Fruit fly (Drosophila melanogaster): ENCODE measurements around the gene Lsd-2.

Lsd-2 gene

dm6 chrX:15042499-15042898, 33.5 kb downstream of the Lsd-2 start:
- TF ChIP-seq Atf3 (GFP tag; optimal IDR thresholded peaks at IDR 0.05) (no peak), Drgx (GFP tag; IDR thresholded peaks at IDR 0.05) (peak; percentile 54), CG12219 (GFP tag; optimal IDR thresholded peaks at IDR 0.05) (no peak), HHEX (GFP tag; optimal IDR thresholded peaks at IDR 0.05) (no peak)

DNA sequence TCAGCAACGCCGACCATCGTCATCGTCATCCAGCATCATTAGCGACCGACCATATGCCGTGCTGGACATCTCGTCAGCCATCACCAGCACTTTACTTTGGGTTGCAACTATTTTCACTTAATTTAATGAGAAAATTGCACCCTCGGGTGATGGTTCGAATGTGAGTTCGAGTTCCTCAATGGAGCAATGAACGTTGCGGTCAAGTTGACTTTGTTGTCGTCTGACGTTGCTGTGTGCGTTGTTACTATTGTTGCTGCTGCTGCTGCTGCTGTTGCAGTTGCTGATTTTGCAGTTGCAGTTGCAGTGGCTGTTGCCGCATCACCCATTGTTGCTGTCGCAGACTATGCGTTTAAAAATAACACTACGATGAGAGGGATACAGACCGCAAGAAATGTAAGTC, 46.2 kb downstream of the Lsd-2 start:
- TF ChIP-seq tap (tag; optimal IDR thresholded peaks at IDR 0.05) (no peak), twi (tag; optimal IDR thresholded peaks at IDR 0.05) (peak; percentile 44), CG7271 (tag; optimal IDR thresholded peaks at IDR 0.05) (no peak), Med (GFP tag) (peak; percentile 63), CG8924 (tag; optimal IDR thresholded peaks at IDR 0.05) (no peak)

dm6 chrX:15028152-15028551, 47.9 kb downstream of the Lsd-2 start:
- peak; percentile 6 for TF ChIP-seq Med (GFP tag)
- 0 out of 3 replicates have a peak, but pooled peaks have one; percentile 26 for TF ChIP-seq CG2199 (GFP tag; IDR thresholded peaks at IDR 0.05)
- no peak for TF ChIP-seq dpn (GFP tag; optimal IDR thresholded peaks at IDR 0.05)
- TF ChIP-seq CG10267 (tag; optimal IDR thresholded peaks at IDR 0.05): no peak
- no peak for TF ChIP-seq CG10147 (GFP tag; optimal IDR thresholded peaks at IDR 0.05)
- TF ChIP-seq twi (tag; optimal IDR thresholded peaks at IDR 0.05): peak; percentile 91
- TF ChIP-seq CG13287 (GFP tag; IDR thresholded peaks at IDR 0.05; ENCODE audit: partially characterized antibody): no peak
- TF ChIP-seq CG10654 (GFP tag; optimal IDR thresholded peaks at IDR 0.05): no peak
- no peak for TF ChIP-seq CG6175 (GFP tag; IDR thresholded peaks at IDR 0.05)
- no peak for TF ChIP-seq MESR4 (GFP tag; optimal IDR thresholded peaks at IDR 0.05)
- no peak for TF ChIP-seq CG6854 (GFP tag; optimal IDR thresholded peaks at IDR 0.05)
- no peak for TF ChIP-seq CG17612 (GFP tag; IDR thresholded peaks at IDR 0.05)
- no peak for TF ChIP-seq CG15514 (GFP tag; optimal IDR thresholded peaks at IDR 0.05)
- no peak for TF ChIP-seq bbx (GFP tag; IDR thresholded peaks at IDR 0.05; ENCODE audit: partially characterized antibody)
- no peak for TF ChIP-seq schlank (tag; optimal IDR thresholded peaks at IDR 0.05)
- no peak for TF ChIP-seq CHES-1-like (GFP tag; optimal IDR thresholded peaks at IDR 0.05)
- TF ChIP-seq CG18476 (GFP tag; optimal IDR thresholded peaks at IDR 0.05): no peak
- TF ChIP-seq p53 (GFP tag; optimal IDR thresholded peaks at IDR 0.05): no peak
- TF ChIP-seq CG17829 (tag; optimal IDR thresholded peaks at IDR 0.05): no peak
- no peak for TF ChIP-seq CG10959 (GFP tag; IDR thresholded peaks at IDR 0.05)
- no peak for TF ChIP-seq chinmo (GFP tag; IDR thresholded peaks at IDR 0.05; ENCODE audit: partially characterized antibody)
- no peak for TF ChIP-seq kni (GFP tag; optimal IDR thresholded peaks at IDR 0.05)
- TF ChIP-seq dan (GFP tag; IDR thresholded peaks at IDR 0.05): no peak
- TF ChIP-seq CG17186 (GFP tag; optimal IDR thresholded peaks at IDR 0.05): no peak
- no peak for TF ChIP-seq CG1647 (GFP tag; optimal IDR thresholded peaks at IDR 0.05)
- no peak for TF ChIP-seq Neu2 (GFP tag; optimal IDR thresholded peaks at IDR 0.05; ENCODE audit: borderline replicate concordance)

DNA sequence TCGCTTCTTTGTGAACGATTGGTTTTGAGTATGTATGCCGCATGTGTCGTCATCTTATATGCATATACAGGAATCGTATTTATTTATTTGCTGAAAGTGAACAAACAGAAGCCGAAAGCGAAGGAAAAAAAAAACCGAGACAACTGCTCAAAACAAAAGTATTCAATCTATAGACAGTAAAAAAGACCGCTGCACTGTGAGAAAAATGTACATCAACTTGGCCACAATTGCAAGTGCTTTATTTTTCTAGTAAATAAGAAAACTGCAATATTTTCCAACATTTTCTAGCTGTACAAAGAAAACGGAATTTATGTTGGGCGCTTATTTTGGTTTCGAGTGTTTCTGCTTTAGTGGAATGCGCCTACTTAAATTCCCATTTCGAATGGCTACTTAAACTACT, 49.1 kb downstream of the Lsd-2 start:
- no peak for TF ChIP-seq kay (GFP tag; optimal IDR thresholded peaks at IDR 0.05)
- TF ChIP-seq chif (GFP tag; optimal IDR thresholded peaks at IDR 0.05): peak in 1 of 2 experiments; percentile 34
- no peak for TF ChIP-seq repo (GFP tag; optimal IDR thresholded peaks at IDR 0.05)
- no peak for TF ChIP-seq Deaf1 (tag; optimal IDR thresholded peaks at IDR 0.05)
- peak; percentile 10 for TF ChIP-seq CG1529 (GFP tag; optimal IDR thresholded peaks at IDR 0.05)
- TF ChIP-seq pan (optimal IDR thresholded peaks at IDR 0.05): no peak
- TF ChIP-seq pan (GFP tag; optimal IDR thresholded peaks at IDR 0.05 in 1 of 2, IDR thresholded peaks at IDR 0.05 in 1 of 2): peak in 1 of 2 experiments; percentile 36
- peak; percentile 11 for TF ChIP-seq CG17359 (tag; optimal IDR thresholded peaks at IDR 0.05)
- no peak for TF ChIP-seq fru (optimal IDR thresholded peaks at IDR 0.05)
- no peak for TF ChIP-seq sob (GFP tag; IDR thresholded peaks at IDR 0.05)
- peak; percentile 37; the same call in 1 of the 2 replicates for TF ChIP-seq Ptx1 (GFP tag; IDR thresholded peaks at IDR 0.05)
- TF ChIP-seq CG17802 (tag; optimal IDR thresholded peaks at IDR 0.05): no peak
- TF ChIP-seq her (GFP tag; optimal IDR thresholded peaks at IDR 0.05): no peak
- no peak for TF ChIP-seq Dip2 (GFP tag; IDR thresholded peaks at IDR 0.05)
- peak; percentile 38 for TF ChIP-seq bab2 (GFP tag; optimal IDR thresholded peaks at IDR 0.05)
- TF ChIP-seq Asciz (GFP tag; optimal IDR thresholded peaks at IDR 0.05): peak; percentile 12
